Worm (Caenorhabditis elegans) whole organism, late embryonic: ENCODE measurements around the gene T01G1.2.
A peak's percentile ranks its signal among the peaks of the same experiment; 100 is the strongest.

Experiments
- C08G9.2 ChIP-seq: sonication (generic microtip); optimal IDR thresholded peaks from 2 replicates; lab custom pipeline; 2016; ENCODE audit warnings: mild to moderate bottlenecking, missing genetic modification characterization, moderate library complexity, missing compliant biosample characterization
- C38D4.7 ChIP-seq: fragments of 200-800 bp; sonication (Bioruptor generic); optimal IDR thresholded peaks from 2 replicates; lab custom pipeline; 2018; ENCODE audit warnings: mild to moderate bottlenecking, missing genetic modification characterization, moderate library complexity, missing compliant biosample characterization
- F13H6.1 ChIP-seq: sonication (generic microtip); optimal IDR thresholded peaks from 2 replicates; lab custom pipeline; 2016; ENCODE audit warnings: missing genetic modification characterization, missing compliant biosample characterization
- K09A11.1 ChIP-seq: sonication (generic microtip); optimal IDR thresholded peaks from 2 replicates; lab custom pipeline; 2017; ENCODE audit warnings: antibody characterized with exemption, mild to moderate bottlenecking, missing genetic modification characterization, missing compliant biosample characterization; ENCODE audit not compliant: insufficient read depth
- T23F11.4 ChIP-seq: fragments of 200-800 bp; sonication (Bioruptor generic); optimal IDR thresholded peaks from 2 replicates; lab custom pipeline; 2018; ENCODE audit warnings: mild to moderate bottlenecking, missing genetic modification characterization, missing compliant biosample characterization
- Y22D7AL.16 ChIP-seq: sonication (generic microtip); optimal IDR thresholded peaks from 2 replicates; lab custom pipeline; 2016; ENCODE audit warnings: missing genetic modification characterization, missing compliant biosample characterization
- ama-1 ChIP-seq: fragments of 150-350 bp; optimal IDR thresholded peaks from 2 replicates; lab custom pipeline; 2014
- ceh-18 ChIP-seq: sonication (generic microtip); optimal IDR thresholded peaks from 2 replicates; lab custom pipeline; 2016; ENCODE audit warnings: missing genetic modification characterization, missing compliant biosample characterization
- ceh-19 ChIP-seq: fragments of 200-800 bp; sonication (Bioruptor generic); optimal IDR thresholded peaks from 2 replicates; lab custom pipeline; 2018; ENCODE audit warnings: mild to moderate bottlenecking, missing genetic modification characterization, missing compliant biosample characterization
- ceh-2 ChIP-seq: sonication (generic microtip); optimal IDR thresholded peaks from 2 replicates; lab custom pipeline; 2016; ENCODE audit warnings: missing genotype, missing genetic modification characterization, missing compliant biosample characterization
- ceh-34 ChIP-seq: sonication (generic microtip); optimal IDR thresholded peaks from 2 replicates; lab custom pipeline; 2016; ENCODE audit warnings: mild to moderate bottlenecking, missing genetic modification characterization, missing compliant biosample characterization
- ceh-48 ChIP-seq: sonication (generic microtip); optimal IDR thresholded peaks from 2 replicates; lab custom pipeline; 2016; ENCODE audit warnings: missing genetic modification characterization, inconsistent platforms, missing compliant biosample characterization
- ceh-6 ChIP-seq: fragments of 200-800 bp; sonication (Bioruptor generic); optimal IDR thresholded peaks from 2 replicates; lab custom pipeline; 2018; ENCODE audit warnings: mild to moderate bottlenecking, missing genetic modification characterization, missing compliant biosample characterization
- che-1 ChIP-seq: sonication (generic microtip); optimal IDR thresholded peaks from 2 replicates; lab custom pipeline; 2016; ENCODE audit warnings: mild to moderate bottlenecking, missing genetic modification characterization, missing compliant biosample characterization
- elt-2 ChIP-seq: sonication (generic microtip); optimal IDR thresholded peaks from 2 replicates; lab custom pipeline; 2016; ENCODE audit warnings: missing genetic modification reagents, missing genetic modification characterization, missing compliant biosample characterization
- elt-4 ChIP-seq: sonication (generic microtip); optimal IDR thresholded peaks from 2 replicates; lab custom pipeline; 2016; ENCODE audit warnings: missing genetic modification characterization, missing compliant biosample characterization
- fkh-10 ChIP-seq: fragments of 150-350 bp; optimal IDR thresholded peaks from 2 replicates; lab custom pipeline; 2014; ENCODE audit warnings: missing biosample characterization, missing genetic modification reagents, missing genetic modification characterization
- fkh-6 ChIP-seq: sonication (generic microtip); optimal IDR thresholded peaks from 2 replicates; lab custom pipeline; 2016; ENCODE audit warnings: missing genetic modification characterization, missing compliant biosample characterization
- hlh-15 ChIP-seq: sonication (generic microtip); optimal IDR thresholded peaks from 2 replicates; lab custom pipeline; 2016; ENCODE audit warnings: missing genetic modification characterization, missing compliant biosample characterization
- hlh-30 ChIP-seq: sonication (generic microtip); optimal IDR thresholded peaks from 2 replicates; lab custom pipeline; 2017; ENCODE audit warnings: antibody characterized with exemption, missing genetic modification characterization, missing compliant biosample characterization; ENCODE audit not compliant: insufficient read depth
- hlh-8 ChIP-seq: sonication (generic microtip); optimal IDR thresholded peaks from 2 replicates; lab custom pipeline; 2016; ENCODE audit warnings: missing genotype, missing genetic modification characterization, missing compliant biosample characterization
- lim-6 ChIP-seq: sonication (generic microtip); optimal IDR thresholded peaks from 2 replicates; lab custom pipeline; 2016; ENCODE audit warnings: missing genetic modification characterization, missing compliant biosample characterization
- madf-2 ChIP-seq: sonication (generic microtip); optimal IDR thresholded peaks from 2 replicates; lab custom pipeline; 2017; ENCODE audit warnings: missing genetic modification characterization, missing compliant biosample characterization
- mec-3 ChIP-seq: sonication (generic microtip); optimal IDR thresholded peaks from 2 replicates; lab custom pipeline; 2016; ENCODE audit warnings: borderline replicate concordance, missing genetic modification characterization, missing compliant biosample characterization
- nfya-1 ChIP-seq: sonication (generic microtip); optimal IDR thresholded peaks from 2 replicates; lab custom pipeline; 2017; ENCODE audit warnings: missing genetic modification characterization, mild to moderate bottlenecking, missing compliant biosample characterization, antibody characterized with exemption, moderate library complexity
- npax-4 ChIP-seq: sonication (generic microtip); optimal IDR thresholded peaks from 2 replicates; lab custom pipeline; 2016; ENCODE audit warnings: missing genetic modification characterization, missing compliant biosample characterization
- odd-2 ChIP-seq: sonication (generic microtip); optimal IDR thresholded peaks from 2 replicates; lab custom pipeline; 2017; ENCODE audit warnings: antibody characterized with exemption, mild to moderate bottlenecking, missing genetic modification characterization, missing compliant biosample characterization
- pag-3 ChIP-seq: sonication (generic microtip); optimal IDR thresholded peaks from 2 replicates; lab custom pipeline; 2016; ENCODE audit warnings: missing compliant biosample characterization, missing genetic modification characterization, borderline replicate concordance
- pat-9 ChIP-seq: fragments of 200-800 bp; sonication (Bioruptor generic); optimal IDR thresholded peaks from 2 replicates; lab custom pipeline; 2018; ENCODE audit warnings: mild to moderate bottlenecking, missing genetic modification characterization, moderate library complexity, missing compliant biosample characterization
- pha-2 ChIP-seq: sonication (generic microtip); optimal IDR thresholded peaks from 2 replicates; lab custom pipeline; 2017; ENCODE audit warnings: mild to moderate bottlenecking, missing genetic modification characterization, missing compliant biosample characterization
- pros-1 ChIP-seq: fragments of 150-350 bp; optimal IDR thresholded peaks from 2 replicates; lab custom pipeline; 2014; ENCODE audit warnings: missing biosample characterization, missing genetic modification reagents, missing genetic modification characterization
- rnt-1 ChIP-seq: sonication (generic microtip); optimal IDR thresholded peaks from 2 replicates; lab custom pipeline; 2016; ENCODE audit warnings: missing genetic modification characterization, missing compliant biosample characterization
- sdc-2 ChIP-seq: sonication (generic microtip); optimal IDR thresholded peaks from 2 replicates; lab custom pipeline; 2016; ENCODE audit warnings: missing genotype, missing genetic modification characterization, missing compliant biosample characterization
- sox-2 ChIP-seq: fragments of 200-800 bp; sonication (Bioruptor generic); IDR thresholded peaks from 2 replicates; pipeline ENCODE4 v1.3.6; 2022; ENCODE audit warnings: missing genetic modification reagents, missing genetic modification characterization, missing compliant biosample characterization
- syd-9 ChIP-seq: sonication (generic microtip); optimal IDR thresholded peaks from 2 replicates; lab custom pipeline; 2016; ENCODE audit warnings: mild to moderate bottlenecking, missing genetic modification characterization, moderate library complexity, missing compliant biosample characterization
- tbx-2 ChIP-seq: sonication (generic microtip); optimal IDR thresholded peaks from 2 replicates; lab custom pipeline; 2016; ENCODE audit warnings: missing genetic modification characterization, missing compliant biosample characterization
- unc-3 ChIP-seq, 2 experiments: fragments of 200-800 bp in 1 of 2; sonication (Bioruptor generic) in 1 of 2; sonication (generic microtip) in 1 of 2; conservative IDR thresholded peaks in 1 of 2; optimal IDR thresholded peaks in 1 of 2; 2 replicates each; pipeline versions ENCODE4 v1.3.6 to Lab custom; 2016 to 2022; ENCODE audit warnings: missing compliant biosample characterization in 2 of 2, missing genetic modification characterization in 2 of 2, missing genetic modification reagents in 1 of 2
- unc-42 ChIP-seq: sonication (generic microtip); optimal IDR thresholded peaks from 2 replicates; lab custom pipeline; 2016; ENCODE audit warnings: missing genotype, missing genetic modification characterization, missing compliant biosample characterization
- unc-55 ChIP-seq: sonication (generic microtip); optimal IDR thresholded peaks from 2 replicates; lab custom pipeline; 2017; ENCODE audit warnings: missing biosample characterization, missing genetic modification reagents, missing genetic modification characterization
- unc-86 ChIP-seq: sonication (generic microtip); optimal IDR thresholded peaks from 2 replicates; lab custom pipeline; 2016; ENCODE audit warnings: missing genetic modification characterization, missing compliant biosample characterization
- zip-5 ChIP-seq: sonication (generic microtip); optimal IDR thresholded peaks from 2 replicates; lab custom pipeline; 2016; ENCODE audit warnings: missing genetic modification characterization, missing compliant biosample characterization
- ztf-16 ChIP-seq: sonication (generic microtip); optimal IDR thresholded peaks from 2 replicates; lab custom pipeline; 2017; ENCODE audit warnings: missing genetic modification characterization, missing compliant biosample characterization

T01G1.2 gene

ce11 chrIV:11353946-11354458 is at the start of gene T01G1.2:
T01G1.2 (plus strand) TSS chrIV:11354408.
- TF ChIP-seq unc-3 (GFP tag; conservative IDR thresholded peaks at IDR 0.05; lab: Robert Waterston, UW), result no peak
- no peak for TF ChIP-seq unc-3 (tag; optimal IDR thresholded peaks at IDR 0.05; lab: Kevin White, UChicago)
- TF ChIP-seq ceh-18 (tag; lab: Kevin White, UChicago), result peak; percentile 36
- TF ChIP-seq Y22D7AL.16 (tag; lab: Kevin White, UChicago), result no peak
- TF ChIP-seq pag-3, result no peak
- no peak for TF ChIP-seq pros-1
- no peak for TF ChIP-seq npax-4 (tag; lab: Kevin White, UChicago)
- TF ChIP-seq unc-55 (GFP tag; lab: Kevin White, UChicago), result peak; percentile 67

- no peak for TF ChIP-seq ceh-2 (tag; lab: Kevin White, UChicago)
- no peak for TF ChIP-seq madf-2 (tag; lab: Kevin White, UChicago)
- TF ChIP-seq unc-3 (GFP tag; conservative IDR thresholded peaks at IDR 0.05; lab: Robert Waterston, UW), result no peak
- TF ChIP-seq unc-3 (tag; optimal IDR thresholded peaks at IDR 0.05; lab: Kevin White, UChicago), result no peak
- TF ChIP-seq ama-1 (lab: Kevin White, UChicago), result no peak
- no peak for TF ChIP-seq elt-2 (tag; lab: Kevin White, UChicago)
- no peak for TF ChIP-seq hlh-8 (tag; lab: Kevin White, UChicago)
- no peak for TF ChIP-seq ceh-48 (tag; lab: Kevin White, UChicago)
- no peak for TF ChIP-seq nfya-1 (tag; lab: Kevin White, UChicago)
- TF ChIP-seq K09A11.1 (tag; lab: Kevin White, UChicago), result no peak
- no peak for TF ChIP-seq ztf-16 (tag; lab: Kevin White, UChicago)
- TF ChIP-seq ceh-6 (GFP tag; lab: Kevin White, UChicago), result no peak
Observed at ce11 chrIV:11304970-11305369, 49.2 kb upstream of the T01G1.2 start.

- TF ChIP-seq F13H6.1 (no peak), fkh-10 (GFP tag; lab: Kevin White, UChicago) (no peak), rnt-1 (tag; lab: Kevin White, UChicago) (no peak), odd-2 (tag; lab: Kevin White, UChicago) (no peak), lim-6 (no peak), sox-2 (GFP tag; lab: Robert Waterston, UW) (no peak), fkh-6 (tag; lab: Kevin White, UChicago) (no peak), ceh-6 (GFP tag; lab: Kevin White, UChicago) (no peak), hlh-15 (tag; lab: Kevin White, UChicago) (no peak)
- TF ChIP-seq, all 69 proteins: peak for 0
Observed at ce11 chrIV:11306548-11306947, 47.7 kb upstream of the T01G1.2 start, which contains the start of gene B0035.13. B0035.13 (minus strand) TSS chrIV:11306720.

DNA sequence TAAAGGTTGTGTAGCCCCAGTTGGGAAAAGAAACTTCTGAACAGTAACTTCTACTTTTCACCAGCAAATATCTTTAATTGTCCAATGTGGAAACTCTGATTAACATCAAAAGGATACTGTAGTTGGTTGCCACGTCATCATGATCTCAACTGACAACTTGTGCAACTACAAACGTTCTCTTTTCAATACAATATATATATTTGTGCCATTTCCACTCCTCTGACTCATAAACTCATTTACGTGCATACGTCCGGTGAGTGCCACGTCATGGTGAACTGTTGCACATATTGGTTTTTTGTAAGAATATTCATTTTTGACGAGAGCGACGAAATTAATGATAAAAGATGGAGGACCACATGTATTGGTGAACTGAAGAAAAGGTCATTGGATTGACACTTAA is 46.4 kb upstream of the T01G1.2 start:
- TF ChIP-seq mec-3 (tag; lab: Kevin White, UChicago) (no peak), unc-42 (no peak), F13H6.1 (no peak), ceh-19 (GFP tag; lab: Kevin White, UChicago) (no peak), madf-2 (tag; lab: Kevin White, UChicago) (no peak), C38D4.7 (GFP tag; lab: Kevin White, UChicago) (no peak), Y22D7AL.16 (tag; lab: Kevin White, UChicago) (no peak)
- TF ChIP-seq, all 69 proteins: peak for 0

DNA sequence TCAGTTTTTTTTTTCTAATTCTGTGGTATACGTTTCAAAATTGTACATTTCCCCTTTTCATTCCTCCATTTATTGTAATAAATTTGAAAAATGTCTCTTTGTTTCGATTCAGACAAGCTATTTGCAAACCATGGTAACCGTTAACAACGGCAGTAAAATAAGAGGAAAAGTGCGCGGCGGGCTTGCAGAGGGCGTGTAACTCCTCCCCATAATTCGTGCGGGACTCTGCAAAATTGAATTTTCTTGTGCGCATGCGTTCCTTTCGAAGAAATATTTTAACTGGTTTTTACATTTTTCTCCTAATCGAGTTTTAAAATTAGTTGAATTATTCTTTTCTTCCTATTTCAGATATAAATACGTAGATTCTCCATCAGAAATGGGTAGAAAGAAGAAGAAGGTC is 43.6 kb upstream of the T01G1.2 start, which contains the start of gene znf-207:
Gene znf-207, plus strand, starts transcription at position 349 of the 400 bp plus-strand sequence.
- no peak for TF ChIP-seq Y22D7AL.16 (tag; lab: Kevin White, UChicago)
- no peak for TF ChIP-seq npax-4 (tag; lab: Kevin White, UChicago)
- peak; percentile 55 for TF ChIP-seq lim-6
- TF ChIP-seq C08G9.2 (tag; lab: Kevin White, UChicago), result no peak
- peak; percentile 31 for TF ChIP-seq syd-9 (tag; lab: Kevin White, UChicago)
- no peak for TF ChIP-seq sdc-2 (tag; lab: Kevin White, UChicago)
- TF ChIP-seq unc-3 (GFP tag; conservative IDR thresholded peaks at IDR 0.05; lab: Robert Waterston, UW), result no peak
- TF ChIP-seq unc-3 (tag; optimal IDR thresholded peaks at IDR 0.05; lab: Kevin White, UChicago), result peak; percentile 65
- peak; percentile 3 for TF ChIP-seq pat-9 (tag; lab: Kevin White, UChicago)
- no peak for TF ChIP-seq rnt-1 (tag; lab: Kevin White, UChicago)
- peak; percentile 59 for TF ChIP-seq ceh-34 (tag; lab: Kevin White, UChicago)
- no peak for TF ChIP-seq unc-86
- TF ChIP-seq tbx-2 (tag; lab: Kevin White, UChicago), result peak; percentile 78
- TF ChIP-seq che-1 (tag; lab: Kevin White, UChicago), result peak; percentile 33
- TF ChIP-seq nfya-1 (tag; lab: Kevin White, UChicago), result peak; percentile 67
- peak; percentile 31 for TF ChIP-seq ceh-6 (GFP tag; lab: Kevin White, UChicago)
- TF ChIP-seq zip-5, result peak; percentile 42
- TF ChIP-seq pha-2 (tag; lab: Kevin White, UChicago), result peak; percentile 2
- TF ChIP-seq hlh-30 (tag; lab: Kevin White, UChicago), result no peak
- TF ChIP-seq madf-2 (tag; lab: Kevin White, UChicago), result peak; percentile 36
- no peak for TF ChIP-seq T23F11.4 (GFP tag; lab: Kevin White, UChicago)
- TF ChIP-seq elt-4 (tag; lab: Kevin White, UChicago), result no peak
- TF ChIP-seq K09A11.1 (tag; lab: Kevin White, UChicago), result peak; percentile 54
